Worm (Caenorhabditis elegans) whole organism, L4 larva: Measurements from ENCODE around the gene srbc-59.

Experiments
- Y5F2A.4 ChIP-seq: fragments of 200-800 bp; sonication (Bioruptor generic); optimal IDR thresholded peaks from 2 replicates; lab custom pipeline; 2018; ENCODE audit warnings: mild to moderate bottlenecking, missing genetic modification characterization, missing compliant biosample characterization
- ZK546.5 ChIP-seq, 2 experiments: sonication (generic microtip); optimal IDR thresholded peaks; 2 replicates each; lab custom pipeline; 2017; ENCODE audit warnings: missing biosample characterization in 2 of 2, missing genetic modification characterization in 2 of 2
- aly-2 ChIP-seq: sonication (generic microtip); optimal IDR thresholded peaks from 2 replicates; lab custom pipeline; 2018; ENCODE audit warnings: missing biosample characterization, missing genetic modification characterization

ce11 chrV:802726-803125, 24.3 kb downstream of the srbc-59 start:
- no peak for TF ChIP-seq ZK546.5 (tag; optimal IDR thresholded peaks at IDR 0.05; lab: Kevin White, UChicago)
- TF ChIP-seq aly-2, result no peak
- TF ChIP-seq Y5F2A.4 (GFP tag; lab: Kevin White, UChicago), result no peak
